Worm (Caenorhabditis elegans): ENCODE data around the gene C36B7.3.

- TF ChIP-seq hmbx-1 (tag; optimal IDR thresholded peaks at IDR 0.05) (no peak), ama-1 (optimal IDR thresholded peaks at IDR 0.05) (no peak), ceh-13 (GFP tag; optimal IDR thresholded peaks at IDR 0.05) (no peak), sea-1 (GFP tag; conservative IDR thresholded peaks at IDR 0.05) (no peak), pes-1 (GFP tag; IDR thresholded peaks at IDR 0.05) (no peak), B0310.2 (tag; optimal IDR thresholded peaks at IDR 0.05) (no peak), hmg-4 (GFP tag; optimal IDR thresholded peaks at IDR 0.05) (no peak), tra-4 (tag; optimal IDR thresholded peaks at IDR 0.05) (no peak), ceh-36 (tag; optimal IDR thresholded peaks at IDR 0.05) (no peak), aly-1 (tag; optimal IDR thresholded peaks at IDR 0.05) (no peak), tbx-37 (GFP tag; conservative IDR thresholded peaks at IDR 0.05) (no peak), scrt-1 (GFP tag; IDR thresholded peaks at IDR 0.05) (no peak), flt-1 (GFP tag; IDR thresholded peaks at IDR 0.05) (no peak)
Observed at ce11 chrX:7122655-7123054, 21.1 kb downstream of the C36B7.3 start.
